Worm (Caenorhabditis elegans): Measurements from ENCODE around the gene F02C12.3.

F02C12.3 gene

DNA sequence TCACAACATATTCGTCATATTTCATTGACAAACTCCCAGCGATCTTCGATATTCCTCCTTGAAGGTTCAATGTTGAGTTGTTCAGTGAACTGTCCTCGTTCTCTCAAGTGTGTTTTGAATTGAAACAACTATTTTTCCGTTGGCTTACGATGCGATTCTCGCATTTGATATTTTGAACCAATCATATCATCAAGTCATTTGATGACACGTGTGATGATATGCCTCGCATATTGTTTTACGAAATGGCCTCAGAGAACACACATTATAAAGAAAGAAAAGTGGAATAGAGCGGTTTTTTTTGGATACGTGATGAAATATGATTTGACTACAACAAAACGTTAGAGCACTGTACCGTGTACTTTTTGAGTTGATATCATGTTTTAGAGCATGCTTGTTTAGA, 48.4 kb upstream of the F02C12.3 start (continued):
- TF ChIP-seq set-16 (GFP tag; IDR thresholded peaks at IDR 0.05), result no peak
- TF ChIP-seq unc-130 (GFP tag; optimal IDR thresholded peaks at IDR 0.05), result no peak
- TF ChIP-seq daf-16 (GFP tag; optimal IDR thresholded peaks at IDR 0.05), result no peak
- peak; percentile 67 for TF ChIP-seq daf-16 (tag; optimal IDR thresholded peaks at IDR 0.05)
- TF ChIP-seq pha-4 (GFP tag; IDR thresholded peaks at IDR 0.05), result no peak
- no peak for TF ChIP-seq pha-4 (tag; optimal IDR thresholded peaks at IDR 0.05)
- no peak for TF ChIP-seq ceh-44 (GFP tag; IDR thresholded peaks at IDR 0.05)
- no peak for TF ChIP-seq saeg-2 (GFP tag; IDR thresholded peaks at IDR 0.05)
- peak; percentile 66 for TF ChIP-seq ceh-20 (GFP tag; IDR thresholded peaks at IDR 0.05)
- TF ChIP-seq nhr-6 (tag; optimal IDR thresholded peaks at IDR 0.05), result peak; percentile 34
- no peak for TF ChIP-seq nhr-76 (tag; optimal IDR thresholded peaks at IDR 0.05)
- TF ChIP-seq nhr-10 (tag; optimal IDR thresholded peaks at IDR 0.05), result peak; percentile 92
- TF ChIP-seq skn-1 (tag; optimal IDR thresholded peaks at IDR 0.05), result no peak
- TF ChIP-seq ctbp-1 (GFP tag; IDR thresholded peaks at IDR 0.05), result no peak
- TF ChIP-seq tag-97 (GFP tag; IDR thresholded peaks at IDR 0.05), result no peak
- no peak for TF ChIP-seq zip-2 (tag; optimal IDR thresholded peaks at IDR 0.05)
- TF ChIP-seq zip-11 (GFP tag; IDR thresholded peaks at IDR 0.05), result no peak
- TF ChIP-seq hmg-1.1 (GFP tag; IDR thresholded peaks at IDR 0.05), result no peak

DNA sequence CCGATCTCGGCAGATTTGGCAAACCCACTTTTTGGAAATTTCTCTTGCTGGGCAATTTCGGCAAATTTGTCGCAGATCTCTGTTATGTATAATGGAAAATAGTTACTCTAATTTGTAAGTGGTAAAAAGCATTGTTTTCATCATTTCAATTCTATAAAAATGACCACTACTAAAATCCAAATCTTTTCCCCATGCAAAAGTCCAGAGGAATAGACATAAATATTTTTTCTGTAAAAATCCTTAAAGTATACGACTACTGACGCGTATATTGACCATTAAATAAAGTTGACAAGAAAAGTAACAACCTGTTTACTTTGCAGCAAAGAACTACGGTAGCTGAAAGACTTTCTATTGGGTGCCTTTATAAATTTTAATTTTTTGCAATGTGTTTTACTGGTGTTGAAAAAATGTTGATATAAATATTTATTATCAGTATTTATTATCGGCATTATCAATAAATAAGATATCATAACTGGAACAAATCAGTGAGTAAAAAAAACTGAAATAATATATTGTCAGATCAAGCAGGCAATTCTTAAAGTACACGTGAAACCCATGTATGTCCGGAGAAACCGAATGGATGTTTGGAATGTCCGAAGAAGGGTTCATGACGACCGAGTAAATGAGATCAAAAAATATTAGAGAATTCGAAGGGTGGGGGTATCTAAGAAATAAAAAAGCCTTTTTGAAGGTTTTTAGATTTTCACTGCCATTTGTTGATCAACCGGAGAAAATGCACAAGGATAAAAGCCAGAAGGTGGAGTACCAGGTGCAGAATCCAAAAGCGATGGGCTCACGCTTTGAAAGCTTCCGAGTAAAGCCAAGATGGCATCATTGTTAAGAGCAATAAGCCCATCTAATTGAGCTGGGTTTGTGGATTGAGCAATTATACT, 47.3 kb upstream of the F02C12.3 start:
- TF ChIP-seq ceh-20 (GFP tag; IDR thresholded peaks at IDR 0.05) (no peak), spr-3 (GFP tag; optimal IDR thresholded peaks at IDR 0.05) (peak; percentile 34), unc-39 (tag; optimal IDR thresholded peaks at IDR 0.05) (no peak), T26A8.4 (GFP tag; IDR thresholded peaks at IDR 0.05) (peak; percentile 90), nhr-42 (GFP tag; IDR thresholded peaks at IDR 0.05) (0 out of 2 replicates have a peak, but pooled peaks have one; percentile 28), F37D6.2 (tag; optimal IDR thresholded peaks at IDR 0.05) (no peak), mep-1 (tag; optimal IDR thresholded peaks at IDR 0.05) (peak; percentile 95), lin-29 (GFP tag; IDR thresholded peaks at IDR 0.05) (no peak; the same call in 1 of the 2 replicates), nhr-48 (tag; optimal IDR thresholded peaks at IDR 0.05) (peak; percentile 39), cey-2 (tag; optimal IDR thresholded peaks at IDR 0.05; ENCODE audit: borderline replicate concordance, insufficient read depth) (no peak), saeg-2 (GFP tag; IDR thresholded peaks at IDR 0.05) (peak; percentile 36; the same call in 1 of the 2 replicates), mxl-3 (GFP tag; optimal IDR thresholded peaks at IDR 0.05) (peak; percentile 44), ceh-32 (tag; optimal IDR thresholded peaks at IDR 0.05; ENCODE audit: poor library complexity) (no peak), F10B5.3 (tag; optimal IDR thresholded peaks at IDR 0.05) (no peak), daf-12 (tag; optimal IDR thresholded peaks at IDR 0.05) (no peak), aha-1 (tag) (peak; percentile 85), ceh-82 (tag; optimal IDR thresholded peaks at IDR 0.05) (no peak), set-16 (GFP tag; IDR thresholded peaks at IDR 0.05) (no peak), fos-1 (tag; optimal IDR thresholded peaks at IDR 0.05) (no peak), F49E8.2 (tag; optimal IDR thresholded peaks at IDR 0.05; ENCODE audit: borderline replicate concordance) (no peak), lim-7 (GFP tag; IDR thresholded peaks at IDR 0.05) (no peak), pha-4 (GFP tag; IDR thresholded peaks at IDR 0.05) (peak; percentile 19; the same call in 1 of the 2 replicates), pha-4 (tag; optimal IDR thresholded peaks at IDR 0.05) (no peak), Y48G9A.11 (GFP tag; IDR thresholded peaks at IDR 0.05) (no peak), tag-97 (GFP tag; IDR thresholded peaks at IDR 0.05) (no peak), unc-130 (GFP tag; optimal IDR thresholded peaks at IDR 0.05) (no peak), zip-2 (tag; optimal IDR thresholded peaks at IDR 0.05) (peak; percentile 79), nhr-11 (tag; optimal IDR thresholded peaks at IDR 0.05) (no peak), gei-8 (GFP tag; optimal IDR thresholded peaks at IDR 0.05) (peak; percentile 73), ztf-7 (tag; optimal IDR thresholded peaks at IDR 0.05) (peak; percentile 9), hlh-11 (tag; optimal IDR thresholded peaks at IDR 0.05) (peak; percentile 26), Y5F2A.4 (GFP tag; optimal IDR thresholded peaks at IDR 0.05) (no peak), nhr-10 (tag; optimal IDR thresholded peaks at IDR 0.05) (no peak), F26F4.8 (GFP tag; conservative IDR thresholded peaks at IDR 0.05) (no peak), mdl-1 (tag; optimal IDR thresholded peaks at IDR 0.05) (peak in 1 of 2 experiments; percentile 16), ama-1 (optimal IDR thresholded peaks at IDR 0.05) (peak; percentile 88), vab-7 (GFP tag; IDR thresholded peaks at IDR 0.05) (no peak), ces-1 (GFP tag; optimal IDR thresholded peaks at IDR 0.05) (no peak), Y75B8A.6 (GFP tag; IDR thresholded peaks at IDR 0.05) (peak; percentile 65; the same call in 1 of the 2 replicates)
